Worm (Caenorhabditis elegans) whole organism, young adult: Measurements from ENCODE around the gene mrpl-40.

Source experiments
- C06A6.2 ChIP-seq: fragments of 200-800 bp; sonication (Bioruptor generic); conservative IDR thresholded peaks from 2 replicates; pipeline ENCODE4 v1.3.6; 2022; ENCODE audit warnings: missing genetic modification characterization, missing compliant biosample characterization
- D2030.7 ChIP-seq: fragments of 200-800 bp; sonication (Bioruptor generic); IDR thresholded peaks from 2 replicates; pipeline ENCODE4 v1.3.6; 2022; ENCODE audit warnings: missing genetic modification reagents, missing genetic modification characterization, missing compliant biosample characterization
- F10E7.11 ChIP-seq: sonication (generic microtip); optimal IDR thresholded peaks from 2 replicates; lab custom pipeline; 2017; ENCODE audit warnings: mild to moderate bottlenecking, missing genetic modification characterization, moderate library complexity, missing compliant biosample characterization
- F22D6.2 ChIP-seq: sonication (generic microtip); optimal IDR thresholded peaks from 2 replicates; lab custom pipeline; 2016; ENCODE audit warnings: mild to moderate bottlenecking, missing genetic modification characterization, missing compliant biosample characterization
- F23B12.7 ChIP-seq: sonication (generic microtip); optimal IDR thresholded peaks from 2 replicates; lab custom pipeline; 2017; ENCODE audit warnings: missing genetic modification characterization, mild to moderate bottlenecking, missing compliant biosample characterization, antibody characterized with exemption, moderate library complexity; ENCODE audit not compliant: insufficient read depth
- F37B4.10 ChIP-seq: fragments of 200-800 bp; sonication (Bioruptor generic); IDR thresholded peaks from 2 replicates; pipeline ENCODE4 v1.3.6; 2022; ENCODE audit warnings: missing genetic modification characterization, missing compliant biosample characterization
- F52B5.7 ChIP-seq: sonication (generic microtip); optimal IDR thresholded peaks from 2 replicates; lab custom pipeline; 2016; ENCODE audit warnings: mild to moderate bottlenecking, missing genetic modification characterization, missing compliant biosample characterization
- T26A5.8 ChIP-seq: sonication (generic microtip); optimal IDR thresholded peaks from 2 replicates; lab custom pipeline; 2016; ENCODE audit warnings: missing genetic modification characterization, missing compliant biosample characterization
- Y95B8A.8 ChIP-seq: fragments of 200-800 bp; sonication (Bioruptor generic); IDR thresholded peaks from 2 replicates; pipeline ENCODE4 v1.3.6; 2022; ENCODE audit warnings: missing genetic modification reagents, missing genetic modification characterization, missing compliant biosample characterization
- ZK185.1 ChIP-seq: sonication (generic microtip); optimal IDR thresholded peaks from 2 replicates; lab custom pipeline; 2016; ENCODE audit warnings: mild to moderate bottlenecking, missing genetic modification characterization, missing compliant biosample characterization; ENCODE audit not compliant: poor library complexity, severe bottlenecking
- ama-1 ChIP-seq, 3 experiments: fragments of 150-350 bp in 1 of 3; sonication (generic microtip) in 2 of 3; optimal IDR thresholded peaks; 2 replicates each; lab custom pipeline; 2014 to 2018; ENCODE audit warnings: missing biosample characterization in 2 of 3, missing genetic modification characterization in 2 of 3, missing genetic modification reagents in 2 of 3
- aptf-2 ChIP-seq: fragments of 200-800 bp; sonication (Bioruptor generic); conservative IDR thresholded peaks from 2 replicates; pipeline ENCODE4 v1.3.6; 2022; ENCODE audit warnings: missing genetic modification reagents, missing genetic modification characterization, missing compliant biosample characterization
- attf-6 ChIP-seq: fragments of 200-800 bp; sonication (Bioruptor generic); IDR thresholded peaks from 2 replicates; pipeline ENCODE4 v1.3.6; 2022; ENCODE audit warnings: missing genetic modification reagents, missing genetic modification characterization, missing compliant biosample characterization
- cebp-1 ChIP-seq, 2 experiments: fragments of 200-800 bp in 1 of 2; sonication (Bioruptor generic) in 1 of 2; sonication (generic microtip) in 1 of 2; IDR thresholded peaks in 1 of 2; optimal IDR thresholded peaks in 1 of 2; 2 replicates each; pipeline versions ENCODE4 v1.3.6 to Lab custom; 2017 to 2022; ENCODE audit warnings: missing compliant biosample characterization in 2 of 2, missing genetic modification characterization in 2 of 2, mild to moderate bottlenecking in 1 of 2, missing genetic modification reagents in 1 of 2, moderate library complexity in 1 of 2
- ceh-40 ChIP-seq: fragments of 200-800 bp; sonication (Bioruptor generic); IDR thresholded peaks from 2 replicates; pipeline ENCODE4 v1.3.6; 2022; ENCODE audit warnings: missing genetic modification characterization, missing compliant biosample characterization
- die-1 ChIP-seq: sonication (generic microtip); optimal IDR thresholded peaks from 2 replicates; lab custom pipeline; 2016; ENCODE audit warnings: missing genotype, mild to moderate bottlenecking, missing genetic modification characterization, missing compliant biosample characterization
- dpff-1 ChIP-seq: sonication (generic microtip); optimal IDR thresholded peaks from 2 replicates; lab custom pipeline; 2017; ENCODE audit warnings: mild to moderate bottlenecking, missing genetic modification characterization, missing compliant biosample characterization
- dpl-1 ChIP-seq: fragments of 150-350 bp; optimal IDR thresholded peaks from 2 replicates; lab custom pipeline; 2014; ENCODE audit warnings: missing biosample characterization, missing genetic modification reagents, missing genetic modification characterization
- egl-18 ChIP-seq: fragments of 200-800 bp; sonication (Bioruptor generic); IDR thresholded peaks from 2 replicates; pipeline ENCODE4 v1.3.6; 2022; ENCODE audit warnings: missing genetic modification reagents, missing genetic modification characterization, missing compliant biosample characterization
- egrh-3 ChIP-seq: fragments of 200-800 bp; sonication (Bioruptor generic); IDR thresholded peaks from 2 replicates; pipeline ENCODE4 v1.3.6; 2022; ENCODE audit warnings: missing genetic modification reagents, missing genetic modification characterization, missing compliant biosample characterization
- ets-4 ChIP-seq: fragments of 200-800 bp; sonication (Bioruptor generic); optimal IDR thresholded peaks from 2 replicates; lab custom pipeline; 2018; ENCODE audit warnings: mild to moderate bottlenecking, missing genetic modification characterization, missing compliant biosample characterization
- hlh-12 ChIP-seq: sonication (generic microtip); optimal IDR thresholded peaks from 2 replicates; lab custom pipeline; 2016; ENCODE audit warnings: missing genetic modification characterization, missing compliant biosample characterization
- lin-26 ChIP-seq: fragments of 200-800 bp; sonication (Bioruptor generic); IDR thresholded peaks from 2 replicates; pipeline ENCODE4 v1.3.6; 2022; ENCODE audit warnings: missing genetic modification reagents, missing genetic modification characterization, missing compliant biosample characterization
- lin-40 ChIP-seq: sonication (generic microtip); optimal IDR thresholded peaks from 2 replicates; lab custom pipeline; 2016; ENCODE audit warnings: missing genetic modification characterization, mild to moderate bottlenecking, missing compliant biosample characterization, missing genotype, missing genetic modification reagents
- madf-3 ChIP-seq: fragments of 200-800 bp; sonication (Bioruptor generic); IDR thresholded peaks from 2 replicates; pipeline ENCODE4 v1.3.6; 2022; ENCODE audit warnings: missing genetic modification reagents, missing genetic modification characterization, missing compliant biosample characterization
- mcd-1 ChIP-seq: fragments of 200-800 bp; sonication (Bioruptor generic); IDR thresholded peaks from 2 replicates; pipeline ENCODE4 v1.3.6; 2022; ENCODE audit warnings: missing genetic modification reagents, missing genetic modification characterization, missing compliant biosample characterization
- mxl-1 ChIP-seq: sonication (generic microtip); optimal IDR thresholded peaks from 2 replicates; lab custom pipeline; 2016; ENCODE audit warnings: missing genetic modification characterization, missing compliant biosample characterization
- nhr-120 ChIP-seq: fragments of 200-800 bp; sonication (Bioruptor generic); IDR thresholded peaks from 2 replicates; pipeline ENCODE4 v1.3.6; 2022; ENCODE audit warnings: missing genetic modification characterization, missing compliant biosample characterization
- rec-8 ChIP-seq, 2 experiments: sonication (generic microtip); optimal IDR thresholded peaks; 2 replicates each; lab custom pipeline; 2016; ENCODE audit warnings: mild to moderate bottlenecking in 2 of 2, missing genetic modification characterization in 2 of 2, missing genetic modification reagents in 2 of 2, missing genotype in 2 of 2, missing biosample characterization in 1 of 2, missing compliant biosample characterization in 1 of 2, moderate library complexity in 1 of 2
- sdz-38 ChIP-seq: sonication (generic microtip); optimal IDR thresholded peaks from 2 replicates; lab custom pipeline; 2016; ENCODE audit warnings: missing genotype, missing genetic modification characterization, missing compliant biosample characterization
- snpc-1.1 ChIP-seq: sonication (generic microtip); optimal IDR thresholded peaks from 2 replicates; lab custom pipeline; 2017; ENCODE audit warnings: missing genetic modification characterization, mild to moderate bottlenecking, missing compliant biosample characterization, antibody characterized with exemption, moderate library complexity, missing genotype, missing genetic modification reagents; ENCODE audit not compliant: insufficient read depth
- tbx-9 ChIP-seq: sonication (generic microtip); optimal IDR thresholded peaks from 2 replicates; lab custom pipeline; 2016; ENCODE audit warnings: borderline replicate concordance, missing genetic modification characterization, inconsistent platforms, missing compliant biosample characterization
- unc-130 ChIP-seq: sonication (generic microtip); optimal IDR thresholded peaks from 2 replicates; lab custom pipeline; 2016; ENCODE audit warnings: missing genetic modification reagents, missing genetic modification characterization, missing compliant biosample characterization
- xnd-1 ChIP-seq: sonication (generic microtip); optimal IDR thresholded peaks from 2 replicates; lab custom pipeline; 2016; ENCODE audit warnings: missing genotype, missing genetic modification reagents, missing genetic modification characterization, missing compliant biosample characterization
- zfh-2 ChIP-seq: fragments of 200-800 bp; sonication (Bioruptor generic); conservative IDR thresholded peaks from 2 replicates; pipeline ENCODE4 v1.3.6; 2022; ENCODE audit warnings: missing genetic modification reagents, missing genetic modification characterization, missing compliant biosample characterization
- zim-3 ChIP-seq: sonication (generic microtip); optimal IDR thresholded peaks from 2 replicates; lab custom pipeline; 2017; ENCODE audit warnings: mild to moderate bottlenecking, missing genetic modification characterization, moderate library complexity, missing compliant biosample characterization
- ztf-22 ChIP-seq: fragments of 200-800 bp; sonication (Bioruptor generic); optimal IDR thresholded peaks from 2 replicates; lab custom pipeline; 2018; ENCODE audit warnings: mild to moderate bottlenecking, missing genetic modification characterization, moderate library complexity, missing compliant biosample characterization
- ztf-25 ChIP-seq: fragments of 200-800 bp; sonication (Bioruptor generic); IDR thresholded peaks from 2 replicates; pipeline ENCODE4 v1.3.6; 2022; ENCODE audit warnings: missing genetic modification reagents, missing genetic modification characterization, missing compliant biosample characterization
- ztf-26 ChIP-seq: sonication (generic microtip); optimal IDR thresholded peaks from 2 replicates; lab custom pipeline; 2017; ENCODE audit warnings: missing genetic modification characterization, missing compliant biosample characterization

mrpl-40 gene

DNA sequence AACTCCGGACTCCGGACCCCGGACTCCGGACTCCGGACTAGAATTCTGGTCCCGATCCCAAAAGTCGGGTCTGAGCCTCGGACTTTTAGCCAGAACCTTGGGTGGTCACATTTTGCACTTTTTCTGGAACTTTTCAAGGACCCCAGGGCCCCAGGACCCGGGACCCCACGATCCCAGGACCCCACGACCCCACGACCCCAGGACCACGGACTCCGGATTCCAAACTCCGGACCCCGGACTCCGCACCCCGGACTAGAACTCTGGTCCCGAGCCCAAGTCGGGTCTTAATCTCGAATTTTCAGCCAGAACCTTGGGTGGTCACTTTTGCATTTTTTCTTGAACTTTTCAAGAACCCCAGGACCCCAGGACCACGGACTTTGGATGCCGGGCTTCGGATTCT lies 44.6 kb upstream of the mrpl-40 start:
- TF ChIP-seq ztf-22 (GFP tag; lab: Kevin White, UChicago), result no peak
- TF ChIP-seq zfh-2 (GFP tag; lab: Robert Waterston, UW), result peak; percentile 91
- TF ChIP-seq F37B4.10 (GFP tag; lab: Robert Waterston, UW), result 0 out of 2 replicates have a peak, but pooled peaks have one; percentile 89
- peak; percentile 90; the same call in 1 of the 2 replicates for TF ChIP-seq egrh-3 (GFP tag; lab: Robert Waterston, UW)

DNA sequence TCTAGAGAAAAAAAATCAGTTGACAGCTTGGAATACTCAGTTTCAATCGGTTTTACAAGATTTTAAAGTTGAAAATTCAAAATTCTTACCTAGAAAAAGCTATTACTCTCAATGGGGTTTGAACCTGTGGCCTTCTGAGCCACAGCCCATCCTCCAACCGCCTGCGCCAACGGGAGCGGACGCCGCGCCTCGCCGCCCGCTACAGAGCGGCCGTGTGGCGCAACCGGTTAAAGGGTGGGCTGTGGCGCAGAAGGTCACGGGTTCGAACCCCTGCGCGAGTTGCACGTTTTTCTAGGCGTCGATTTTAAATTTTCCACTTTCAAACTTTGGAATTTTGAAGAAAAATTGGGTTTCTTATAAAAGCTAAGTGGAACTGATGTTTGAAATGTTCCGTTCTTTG lies 39.0 kb upstream of the mrpl-40 start:
- TF ChIP-seq F22D6.2 (tag; lab: Kevin White, UChicago) (no peak), dpff-1 (tag; lab: Kevin White, UChicago) (no peak), ets-4 (no peak), egrh-3 (GFP tag; lab: Robert Waterston, UW) (peak; percentile 89), snpc-1.1 (no peak), T26A5.8 (tag; lab: Kevin White, UChicago) (no peak), ama-1 (optimal IDR thresholded peaks at IDR 0.05; lab: Kevin White, UChicago) (no peak), ama-1 (GFP tag; optimal IDR thresholded peaks at IDR 0.05; lab: Kevin White, UChicago) (no peak), zfh-2 (GFP tag; lab: Robert Waterston, UW) (peak; percentile 91), ztf-25 (GFP tag; lab: Robert Waterston, UW) (0 out of 2 replicates have a peak, but pooled peaks have one; percentile 64), mcd-1 (0 out of 2 replicates have a peak, but pooled peaks have one; percentile 16), lin-26 (GFP tag; lab: Robert Waterston, UW) (no peak), D2030.7 (GFP tag; lab: Robert Waterston, UW) (0 out of 2 replicates have a peak, but pooled peaks have one; percentile 20), sdz-38 (tag; lab: Kevin White, UChicago) (no peak), attf-6 (no peak), ztf-26 (tag; lab: Kevin White, UChicago) (no peak), nhr-120 (GFP tag; lab: Robert Waterston, UW) (no peak), Y95B8A.8 (GFP tag; lab: Robert Waterston, UW) (no peak), madf-3 (GFP tag; lab: Robert Waterston, UW) (no peak), F52B5.7 (tag; lab: Kevin White, UChicago) (no peak), ceh-40 (GFP tag; lab: Robert Waterston, UW) (no peak), tbx-9 (tag; lab: Kevin White, UChicago) (no peak), lin-40 (tag; lab: Kevin White, UChicago) (no peak), cebp-1 (GFP tag; IDR thresholded peaks at IDR 0.05; lab: Robert Waterston, UW) (no peak), cebp-1 (tag; optimal IDR thresholded peaks at IDR 0.05; lab: Kevin White, UChicago) (no peak), rec-8 (tag; optimal IDR thresholded peaks at IDR 0.05; lab: Kevin White, UChicago) (no peak), zim-3 (tag; lab: Kevin White, UChicago) (no peak), dpl-1 (no peak), F10E7.11 (tag; lab: Kevin White, UChicago) (no peak), ZK185.1 (no peak), F37B4.10 (GFP tag; lab: Robert Waterston, UW) (0 out of 2 replicates have a peak, but pooled peaks have one; percentile 12), egl-18 (GFP tag; lab: Robert Waterston, UW) (no peak), hlh-12 (tag; lab: Kevin White, UChicago) (no peak), mxl-1 (tag; lab: Kevin White, UChicago) (no peak), aptf-2 (GFP tag; lab: Robert Waterston, UW) (no peak), die-1 (tag; lab: Kevin White, UChicago) (no peak), xnd-1 (tag; lab: Kevin White, UChicago) (no peak), unc-130 (GFP tag; lab: Kevin White, UChicago) (no peak), F23B12.7 (no peak), C06A6.2 (GFP tag; lab: Robert Waterston, UW) (no peak)
- TF ChIP-seq, all 124 proteins: peak for 6
